Fruit fly (Drosophila melanogaster) whole organism, embryonic: ENCODE data around the gene CG15536.

Experiments
- Asciz ChIP-seq: fragments of 200-800 bp; sonication (Bioruptor generic); optimal IDR thresholded peaks from 2 replicates; lab custom pipeline; 2017; ENCODE audit warnings: missing biosample characterization, mild to moderate bottlenecking, missing genetic modification characterization, missing genetic modification reagents
- CG11456 ChIP-seq: fragments of 200-800 bp; sonication (Bioruptor generic); IDR thresholded peaks from 3 replicates; pipeline ENCODE4 v1.3.6; 2022; ENCODE audit warnings: missing biosample characterization, missing genetic modification characterization
- CG11695 ChIP-seq: fragments of 200-800 bp; sonication (Bioruptor generic); IDR thresholded peaks from 3 replicates; pipeline ENCODE4 v1.3.6; 2022; ENCODE audit warnings: missing biosample characterization, missing genetic modification characterization
- CG11723 ChIP-seq: fragments of 200-800 bp; sonication (Bioruptor generic); optimal IDR thresholded peaks from 2 replicates; lab custom pipeline; 2017; ENCODE audit warnings: missing biosample characterization, mild to moderate bottlenecking, missing genetic modification characterization
- CG12155 ChIP-seq: fragments of 200-800 bp; sonication (Bioruptor generic); optimal IDR thresholded peaks from 3 replicates; lab custom pipeline; 2016; ENCODE audit warnings: missing biosample characterization, missing genetic modification characterization
- CG12219 ChIP-seq: fragments of 200-800 bp; sonication (Bioruptor generic); optimal IDR thresholded peaks from 3 replicates; lab custom pipeline; 2018; ENCODE audit warnings: missing biosample characterization, mild to moderate bottlenecking, missing genetic modification characterization
- CG12236 ChIP-seq: fragments of 200-800 bp; sonication (Bioruptor generic); optimal IDR thresholded peaks from 2 replicates; lab custom pipeline; 2016; ENCODE audit warnings: missing biosample characterization, missing genetic modification characterization
- CG13624 ChIP-seq: fragments of 200-800 bp; sonication (Bioruptor generic); optimal IDR thresholded peaks from 2 replicates; lab custom pipeline; 2016; ENCODE audit warnings: missing biosample characterization, missing genetic modification characterization
- CG13894 ChIP-seq: fragments of 200-800 bp; sonication (Bioruptor generic); optimal IDR thresholded peaks from 3 replicates; lab custom pipeline; 2018; ENCODE audit warnings: missing biosample characterization, mild to moderate bottlenecking, missing genetic modification characterization, moderate library complexity
- CG14441 ChIP-seq: fragments of 200-800 bp; sonication (Bioruptor generic); IDR thresholded peaks from 2 replicates; pipeline ENCODE4 v1.3.6; 2022; ENCODE audit warnings: missing biosample characterization, missing genetic modification characterization
- CG15269 ChIP-seq: fragments of 200-800 bp; sonication (Bioruptor generic); optimal IDR thresholded peaks from 2 replicates; lab custom pipeline; 2018; ENCODE audit warnings: missing biosample characterization, mild to moderate bottlenecking, missing genetic modification characterization, moderate library complexity
- CG1647 ChIP-seq: fragments of 200-800 bp; sonication (Bioruptor generic); optimal IDR thresholded peaks from 3 replicates; lab custom pipeline; 2016; ENCODE audit warnings: missing biosample characterization, missing genetic modification characterization
- CG16813 ChIP-seq: fragments of 200-800 bp; sonication (Bioruptor generic); IDR thresholded peaks from 3 replicates; pipeline ENCODE4 v1.3.6; 2022; ENCODE audit warnings: missing biosample characterization, missing genetic modification characterization; ENCODE audit not compliant: partially characterized antibody
- CG17328 ChIP-seq: fragments of 200-800 bp; sonication (Bioruptor generic); IDR thresholded peaks from 2 replicates; pipeline ENCODE4 v1.3.6; 2022; ENCODE audit warnings: missing biosample characterization, missing genetic modification characterization
- CG17361 ChIP-seq: fragments of 200-800 bp; sonication (Bioruptor generic); IDR thresholded peaks from 3 replicates; pipeline ENCODE4 v1.3.6; 2022; ENCODE audit warnings: missing biosample characterization, missing genetic modification characterization
- CG18011 ChIP-seq: fragments of 200-800 bp; sonication (Bioruptor generic); optimal IDR thresholded peaks from 2 replicates; lab custom pipeline; 2017; ENCODE audit warnings: missing biosample characterization, missing genetic modification characterization, mild to moderate bottlenecking, moderate library complexity, missing genotype
- CG30431 ChIP-seq: fragments of 200-800 bp; sonication (Bioruptor generic); optimal IDR thresholded peaks from 2 replicates; lab custom pipeline; 2017; ENCODE audit warnings: missing biosample characterization, missing genetic modification characterization
- CG3407 ChIP-seq: fragments of 200-800 bp; sonication (Bioruptor generic); optimal IDR thresholded peaks from 2 replicates; lab custom pipeline; 2018; ENCODE audit warnings: missing biosample characterization, mild to moderate bottlenecking, missing genetic modification characterization
- CG3995 ChIP-seq: fragments of 200-800 bp; sonication (Bioruptor generic); optimal IDR thresholded peaks from 3 replicates; lab custom pipeline; 2016; ENCODE audit warnings: missing biosample characterization, missing genetic modification characterization
- CG4707 ChIP-seq: fragments of 200-800 bp; sonication (Bioruptor generic); optimal IDR thresholded peaks from 2 replicates; lab custom pipeline; 2018; ENCODE audit warnings: missing biosample characterization, mild to moderate bottlenecking, missing genetic modification characterization, moderate library complexity
- CG5245 ChIP-seq: fragments of 200-800 bp; sonication (Bioruptor generic); optimal IDR thresholded peaks from 3 replicates; lab custom pipeline; 2016; ENCODE audit warnings: missing biosample characterization, missing genetic modification characterization
- CG7372 ChIP-seq: fragments of 200-800 bp; sonication (Bioruptor generic); IDR thresholded peaks from 2 replicates; pipeline ENCODE4 v1.3.6; 2022; ENCODE audit warnings: missing biosample characterization, missing genetic modification characterization
- CG8089 ChIP-seq: fragments of 200-800 bp; sonication (Bioruptor generic); optimal IDR thresholded peaks from 3 replicates; lab custom pipeline; 2016; ENCODE audit warnings: missing biosample characterization, missing genetic modification characterization
- CG8388 ChIP-seq: fragments of 200-800 bp; sonication (Bioruptor generic); optimal IDR thresholded peaks from 2 replicates; lab custom pipeline; 2019; ENCODE audit warnings: missing biosample characterization, mild to moderate bottlenecking, missing genetic modification characterization, moderate library complexity
- CG8765 ChIP-seq: fragments of 200-800 bp; sonication (Bioruptor generic); IDR thresholded peaks from 2 replicates; pipeline ENCODE4 v1.3.6; 2022; ENCODE audit warnings: missing biosample characterization, missing genetic modification characterization
- CG9727 ChIP-seq: fragments of 200-800 bp; sonication (Bioruptor generic); optimal IDR thresholded peaks from 3 replicates; lab custom pipeline; 2017; ENCODE audit warnings: missing biosample characterization, mild to moderate bottlenecking, missing genetic modification characterization
- CG9797 ChIP-seq: fragments of 200-800 bp; sonication (Bioruptor generic); optimal IDR thresholded peaks from 3 replicates; lab custom pipeline; 2018; ENCODE audit warnings: missing biosample characterization, mild to moderate bottlenecking, missing genetic modification characterization
- CTCF ChIP-seq: fragments of 200-800 bp; sonication (Bioruptor generic); optimal IDR thresholded peaks from 2 replicates; lab custom pipeline; 2017; ENCODE audit warnings: missing biosample characterization, mild to moderate bottlenecking, missing genetic modification characterization, moderate library complexity
- CoRest ChIP-seq: fragments of 200-800 bp; sonication (Bioruptor generic); optimal IDR thresholded peaks from 3 replicates; lab custom pipeline; 2018; ENCODE audit warnings: missing biosample characterization, mild to moderate bottlenecking, missing genetic modification characterization, moderate library complexity
- Deaf1 ChIP-seq: fragments of 200-800 bp; optimal IDR thresholded peaks from 3 replicates; lab custom pipeline; 2019; ENCODE audit warnings: missing biosample characterization, mild to moderate bottlenecking, missing genetic modification characterization, moderate library complexity
- Dip2 ChIP-seq: fragments of 200-800 bp; sonication (Bioruptor generic); IDR thresholded peaks from 2 replicates; pipeline ENCODE4 v1.3.6; 2022; ENCODE audit warnings: missing biosample characterization, missing genetic modification characterization
- E2f1 ChIP-seq: fragments of 200-800 bp; sonication (Bioruptor generic); IDR thresholded peaks from 2 replicates; pipeline ENCODE4 v1.3.6; 2022; ENCODE audit warnings: missing biosample characterization, missing genetic modification characterization
- Lim3 ChIP-seq: fragments of 200-800 bp; sonication (Bioruptor generic); IDR thresholded peaks from 2 replicates; pipeline ENCODE4 v1.3.6; 2022; ENCODE audit warnings: missing biosample characterization, missing genetic modification characterization
- Med ChIP-seq: fragments of 200-800 bp; sonication (Bioruptor generic); peaks from one replicate; lab custom pipeline; 2016; ENCODE audit warnings: missing biosample characterization, missing genetic modification characterization, mild to moderate bottlenecking, inconsistent platforms, moderate library complexity
- Myb ChIP-seq: fragments of 200-800 bp; sonication (Bioruptor generic); optimal IDR thresholded peaks from 2 replicates; lab custom pipeline; 2016; ENCODE audit warnings: missing biosample characterization, missing genetic modification characterization
- Six4 ChIP-seq: fragments of 200-800 bp; sonication (Bioruptor generic); optimal IDR thresholded peaks from 2 replicates; lab custom pipeline; 2016; ENCODE audit warnings: missing biosample characterization, missing genetic modification characterization
- ara ChIP-seq: fragments of 200-800 bp; sonication (Bioruptor generic); IDR thresholded peaks from 2 replicates; pipeline ENCODE4 v1.3.6; 2022; ENCODE audit warnings: missing biosample characterization, missing genetic modification characterization
- dmrt11E ChIP-seq: fragments of 200-800 bp; sonication (Bioruptor generic); optimal IDR thresholded peaks from 3 replicates; lab custom pipeline; 2018; ENCODE audit warnings: missing biosample characterization, mild to moderate bottlenecking, missing genetic modification characterization, moderate library complexity
- dpn ChIP-seq, 2 experiments: fragments of 200-800 bp; sonication (Bioruptor generic); optimal IDR thresholded peaks; 3 replicates each; lab custom pipeline; 2016; ENCODE audit warnings: missing biosample characterization in 2 of 2, missing genetic modification characterization in 2 of 2
- esg ChIP-seq: fragments of 200-800 bp; sonication (Bioruptor generic); conservative IDR thresholded peaks from 2 replicates; pipeline ENCODE4 v1.3.6; 2022; ENCODE audit warnings: missing biosample characterization, missing genetic modification characterization
- gcm ChIP-seq: fragments of 200-800 bp; sonication (Bioruptor generic); optimal IDR thresholded peaks from 2 replicates; lab custom pipeline; 2019; ENCODE audit warnings: missing biosample characterization, mild to moderate bottlenecking, missing genetic modification characterization, moderate library complexity
- kah ChIP-seq: fragments of 200-800 bp; sonication (Bioruptor generic); optimal IDR thresholded peaks from 2 replicates; lab custom pipeline; 2018; ENCODE audit warnings: missing biosample characterization, mild to moderate bottlenecking, missing genetic modification characterization
- maf-S ChIP-seq: fragments of 200-800 bp; sonication (Bioruptor generic); optimal IDR thresholded peaks from 2 replicates; lab custom pipeline; 2016; ENCODE audit warnings: missing biosample characterization, missing genetic modification characterization
- nerfin-1 ChIP-seq: fragments of 200-800 bp; sonication (Bioruptor generic); optimal IDR thresholded peaks from 3 replicates; lab custom pipeline; 2019; ENCODE audit warnings: missing biosample characterization, mild to moderate bottlenecking, missing genetic modification characterization, moderate library complexity
- nerfin-2 ChIP-seq: fragments of 200-800 bp; sonication (Bioruptor generic); IDR thresholded peaks from 2 replicates; pipeline ENCODE4 v1.3.6; 2022; ENCODE audit warnings: missing biosample characterization, missing genetic modification characterization; ENCODE audit not compliant: partially characterized antibody
- nmo ChIP-seq: fragments of 200-800 bp; sonication (Bioruptor generic); optimal IDR thresholded peaks from 2 replicates; lab custom pipeline; 2018; ENCODE audit warnings: missing biosample characterization, mild to moderate bottlenecking, missing genetic modification characterization, moderate library complexity
- run ChIP-seq: fragments of 200-800 bp; sonication (Bioruptor generic); optimal IDR thresholded peaks from 3 replicates; lab custom pipeline; 2018; ENCODE audit warnings: missing biosample characterization, mild to moderate bottlenecking, missing genetic modification characterization
- scrt ChIP-seq: fragments of 200-800 bp; sonication (Bioruptor generic); optimal IDR thresholded peaks from 2 replicates; lab custom pipeline; 2018; ENCODE audit warnings: missing biosample characterization, mild to moderate bottlenecking, missing genetic modification characterization, moderate library complexity
- sqz ChIP-seq: fragments of 200-800 bp; sonication (Bioruptor generic); optimal IDR thresholded peaks from 3 replicates; lab custom pipeline; 2018; ENCODE audit warnings: missing biosample characterization, mild to moderate bottlenecking, missing genetic modification characterization
- tap ChIP-seq: fragments of 200-800 bp; optimal IDR thresholded peaks from 3 replicates; lab custom pipeline; 2019; ENCODE audit warnings: missing biosample characterization, mild to moderate bottlenecking, missing genetic modification characterization, moderate library complexity
- trem ChIP-seq: fragments of 200-800 bp; optimal IDR thresholded peaks from 3 replicates; lab custom pipeline; 2019; ENCODE audit warnings: missing biosample characterization, mild to moderate bottlenecking, missing genetic modification characterization, moderate library complexity

The CG15536 gene

dm6 chr3R:30413795-30414194 lies 11.2 kb downstream of the CG15536 start (continued):
- TF ChIP-seq CG14441 (GFP tag; lab: Robert Waterston, UW) (peak; percentile 78), CoRest (tag; lab: Kevin White, UChicago) (peak; percentile 36), CTCF (GFP tag; lab: Kevin White, UChicago) (peak; percentile 2), nmo (GFP tag; lab: Kevin White, UChicago) (peak; percentile 70), CG16813 (GFP tag; lab: Robert Waterston, UW) (no peak), CG17328 (GFP tag; lab: Robert Waterston, UW) (peak; percentile 71), CG15269 (tag; lab: Kevin White, UChicago) (peak; percentile 47), CG11695 (GFP tag; lab: Robert Waterston, UW) (peak; percentile 53; the same call in 1 of the 3 replicates), kah (GFP tag; lab: Kevin White, UChicago) (peak; percentile 1), CG12155 (peak; percentile 9), CG11456 (GFP tag; lab: Robert Waterston, UW) (peak; percentile 61; the same call in 1 of the 3 replicates), nerfin-1 (tag; lab: Kevin White, UChicago) (peak; percentile 36), Lim3 (GFP tag; lab: Robert Waterston, UW) (no peak), CG12236 (peak; percentile 38), CG3995 (no peak), CG8388 (peak; percentile 56), tap (tag; lab: Kevin White, UChicago) (peak; percentile 17), CG11723 (no peak), CG9727 (peak; percentile 48), dpn (GFP tag; optimal IDR thresholded peaks at IDR 0.05; lab: Kevin White, UChicago) (peak in 1 of 2 experiments; percentile 49), scrt (GFP tag; lab: Kevin White, UChicago) (peak; percentile 20), nerfin-2 (no peak), Med (GFP tag; lab: Kevin White, UChicago) (peak; percentile 90), CG9797 (no peak), Dip2 (GFP tag; lab: Robert Waterston, UW) (no peak), ara (GFP tag; lab: Robert Waterston, UW) (peak; percentile 81), CG12219 (GFP tag; lab: Kevin White, UChicago) (peak; percentile 54), CG7372 (GFP tag; lab: Robert Waterston, UW) (peak; percentile 40; the same call in 1 of the 2 replicates), CG13894 (tag; lab: Kevin White, UChicago) (no peak), E2f1 (GFP tag; lab: Robert Waterston, UW) (peak; percentile 41), CG8765 (GFP tag; lab: Robert Waterston, UW) (peak; percentile 56; the same call in 1 of the 2 replicates), CG1647 (GFP tag; lab: Kevin White, UChicago) (no peak), CG5245 (GFP tag; lab: Kevin White, UChicago) (peak; percentile 44), esg (peak; percentile 59), CG30431 (peak; percentile 23), dmrt11E (tag; lab: Kevin White, UChicago) (peak; percentile 45), Deaf1 (tag; lab: Kevin White, UChicago) (no peak), CG13624 (no peak), Asciz (GFP tag; lab: Kevin White, UChicago) (peak; percentile 52), CG17361 (peak; percentile 50; the same call in 2 of the 3 replicates), CG8089 (GFP tag; lab: Kevin White, UChicago) (peak; percentile 25), trem (tag; lab: Kevin White, UChicago) (peak; percentile 12), CG4707 (GFP tag; lab: Kevin White, UChicago) (no peak), Six4 (GFP tag; lab: Kevin White, UChicago) (peak; percentile 37), CG3407 (no peak), gcm (GFP tag; lab: Kevin White, UChicago) (peak; percentile 32), maf-S (GFP tag; lab: Kevin White, UChicago) (no peak), sqz (GFP tag; lab: Kevin White, UChicago) (no peak), CG18011 (GFP tag; lab: Kevin White, UChicago) (no peak), Myb (GFP tag; lab: Kevin White, UChicago) (peak; percentile 21), run (tag; lab: Kevin White, UChicago) (peak; percentile 21)
